Fruit fly (Drosophila melanogaster) whole organism, pupa: ENCODE data around the gene dpr10.

Experiments
- CG10348 ChIP-seq: fragments of 200-800 bp; sonication (Bioruptor generic); IDR thresholded peaks from 2 replicates; pipeline ENCODE4 v1.3.6; 2022; ENCODE audit warnings: missing biosample characterization, missing genetic modification characterization
- CG12605 ChIP-seq: fragments of 200-800 bp; sonication (Bioruptor generic); IDR thresholded peaks from 2 replicates; pipeline ENCODE4 v1.3.6; 2022; ENCODE audit warnings: missing biosample characterization, missing genetic modification characterization
- CG13204 ChIP-seq: fragments of 200-800 bp; sonication (Bioruptor generic); optimal IDR thresholded peaks from 2 replicates; lab custom pipeline; 2018; ENCODE audit warnings: missing biosample characterization, mild to moderate bottlenecking, missing genetic modification characterization, moderate library complexity
- CG14655 ChIP-seq: fragments of 200-800 bp; sonication (Bioruptor generic); optimal IDR thresholded peaks from 3 replicates; lab custom pipeline; 2017; ENCODE audit warnings: mild to moderate bottlenecking, missing biosample characterization, missing genetic modification reagents, missing genetic modification characterization
- CG15710 ChIP-seq: fragments of 200-800 bp; sonication (Bioruptor generic); optimal IDR thresholded peaks from 2 replicates; lab custom pipeline; 2018; ENCODE audit warnings: missing biosample characterization, mild to moderate bottlenecking, missing genetic modification characterization, moderate library complexity
- CG17806 ChIP-seq: fragments of 200-800 bp; sonication (Bioruptor generic); optimal IDR thresholded peaks from 2 replicates; lab custom pipeline; 2018; ENCODE audit warnings: missing biosample characterization, mild to moderate bottlenecking, missing genetic modification characterization, moderate library complexity
- CG32121 ChIP-seq: fragments of 200-800 bp; sonication (Bioruptor generic); IDR thresholded peaks from 2 replicates; pipeline ENCODE4 v1.3.6; 2022; ENCODE audit warnings: missing biosample characterization, missing genetic modification characterization
- CG34367 ChIP-seq: fragments of 200-800 bp; sonication (Bioruptor generic); optimal IDR thresholded peaks from 2 replicates; lab custom pipeline; 2018; ENCODE audit warnings: missing biosample characterization, mild to moderate bottlenecking, missing genetic modification characterization
- CG4496 ChIP-seq: fragments of 200-800 bp; sonication (Bioruptor generic); IDR thresholded peaks from 3 replicates; pipeline ENCODE4 v1.3.6; 2022; ENCODE audit warnings: missing biosample characterization, missing genetic modification characterization
- CG8159 ChIP-seq: fragments of 200-800 bp; sonication (Bioruptor generic); optimal IDR thresholded peaks from 3 replicates; lab custom pipeline; 2018; ENCODE audit warnings: missing biosample characterization, mild to moderate bottlenecking, missing genetic modification characterization, moderate library complexity
- CG8301 ChIP-seq: fragments of 200-800 bp; sonication (Bioruptor generic); optimal IDR thresholded peaks from 2 replicates; lab custom pipeline; 2018; ENCODE audit warnings: missing biosample characterization, mild to moderate bottlenecking, missing genetic modification characterization
- CG9948 ChIP-seq: fragments of 200-800 bp; sonication (Bioruptor generic); optimal IDR thresholded peaks from 2 replicates; lab custom pipeline; 2018; ENCODE audit warnings: missing biosample characterization, mild to moderate bottlenecking, missing genetic modification characterization, moderate library complexity
- D1 ChIP-seq: fragments of 200-800 bp; sonication (Bioruptor generic); optimal IDR thresholded peaks from 2 replicates; lab custom pipeline; 2018; ENCODE audit warnings: missing biosample characterization, mild to moderate bottlenecking, missing genetic modification characterization, moderate library complexity
- EcR ChIP-seq: fragments of 200-800 bp; sonication (Bioruptor generic); optimal IDR thresholded peaks from 3 replicates; lab custom pipeline; 2019; ENCODE audit warnings: missing biosample characterization, missing genetic modification characterization, mild to moderate bottlenecking, moderate library complexity, missing genetic modification reagents
- Ets98B ChIP-seq: fragments of 200-800 bp; sonication (Bioruptor generic); IDR thresholded peaks from 2 replicates; pipeline ENCODE4 v1.3.6; 2022; ENCODE audit warnings: missing biosample characterization, missing genetic modification characterization
- Pif1A ChIP-seq: fragments of 200-800 bp; sonication (Bioruptor generic); optimal IDR thresholded peaks from 3 replicates; lab custom pipeline; 2016; ENCODE audit warnings: missing biosample characterization, missing genetic modification characterization
- Pif1B ChIP-seq: fragments of 200-800 bp; sonication (Bioruptor generic); optimal IDR thresholded peaks from 3 replicates; lab custom pipeline; 2016; ENCODE audit warnings: missing biosample characterization, missing genetic modification characterization
- Snoo ChIP-seq: fragments of 200-800 bp; sonication (Bioruptor generic); optimal IDR thresholded peaks from 3 replicates; lab custom pipeline; 2017; ENCODE audit warnings: missing biosample characterization, mild to moderate bottlenecking, missing genetic modification characterization, inconsistent platforms
- fd96Ca ChIP-seq: fragments of 200-800 bp; sonication (Bioruptor generic); IDR thresholded peaks from 3 replicates; pipeline ENCODE4 v1.3.6; 2022; ENCODE audit warnings: missing biosample characterization, missing genetic modification characterization
- gl ChIP-seq: fragments of 200-800 bp; sonication (Bioruptor generic); optimal IDR thresholded peaks from 2 replicates; lab custom pipeline; 2018; ENCODE audit warnings: missing biosample characterization, mild to moderate bottlenecking, missing genetic modification characterization
- rn ChIP-seq: fragments of 200-800 bp; sonication (Bioruptor generic); IDR thresholded peaks from 2 replicates; pipeline ENCODE4 v1.3.6; 2022; ENCODE audit warnings: missing biosample characterization, missing genetic modification characterization

Gene dpr10

dm6 chr3L:10199644-10200043, 13.7 kb upstream of the dpr10 start:
- TF ChIP-seq CG17806 (tag; lab: Kevin White, UChicago) (no peak), CG9948 (no peak)
- TF ChIP-seq, all 21 proteins: peak for 0

- TF ChIP-seq CG34367 (tag; lab: Kevin White, UChicago) (peak; percentile 23), CG15710 (peak; percentile 33), CG12605 (GFP tag; lab: Robert Waterston, UW) (no peak), CG8301 (peak; percentile 55), CG10348 (GFP tag; lab: Robert Waterston, UW) (no peak), CG4496 (GFP tag; lab: Robert Waterston, UW) (peak; percentile 53; the same call in 2 of the 3 replicates), CG8159 (tag; lab: Kevin White, UChicago) (peak; percentile 23), CG32121 (GFP tag; lab: Robert Waterston, UW) (0 out of 2 replicates have a peak, but pooled peaks have one; percentile 10), rn (GFP tag; lab: Robert Waterston, UW) (no peak), Ets98B (GFP tag; lab: Robert Waterston, UW) (peak; percentile 33; the same call in 1 of the 2 replicates), CG9948 (peak; percentile 41), Pif1A (GFP tag; lab: Kevin White, UChicago) (peak; percentile 27), Pif1B (GFP tag; lab: Kevin White, UChicago) (no peak), CG14655 (GFP tag; lab: Kevin White, UChicago) (peak; percentile 54), EcR (no peak), CG17806 (tag; lab: Kevin White, UChicago) (peak; percentile 21), CG13204 (no peak), D1 (no peak)
Observed at dm6 chr3L:10198571-10198970, 12.7 kb upstream of the dpr10 start.

dm6 chr3L:10197360-10197759, 11.5 kb upstream of the dpr10 start:
- TF ChIP-seq gl, result no peak

dm6 chr3L:10189179-10189578, 3.3 kb upstream of the dpr10 start:
- TF ChIP-seq fd96Ca (GFP tag; lab: Robert Waterston, UW), result no peak
- no peak for TF ChIP-seq EcR
- TF ChIP-seq CG9948, result no peak
- no peak for TF ChIP-seq D1
- TF ChIP-seq Ets98B (GFP tag; lab: Robert Waterston, UW), result no peak
- TF ChIP-seq CG8159 (tag; lab: Kevin White, UChicago), result no peak
- TF ChIP-seq rn (GFP tag; lab: Robert Waterston, UW), result no peak
- TF ChIP-seq CG4496 (GFP tag; lab: Robert Waterston, UW), result no peak
- TF ChIP-seq gl, result no peak
- TF ChIP-seq CG12605 (GFP tag; lab: Robert Waterston, UW), result no peak
- no peak for TF ChIP-seq CG15710
- TF ChIP-seq Snoo, result no peak
- TF ChIP-seq Pif1B (GFP tag; lab: Kevin White, UChicago), result no peak
- TF ChIP-seq CG32121 (GFP tag; lab: Robert Waterston, UW), result no peak
- no peak for TF ChIP-seq CG14655 (GFP tag; lab: Kevin White, UChicago)

- TF ChIP-seq CG10348 (GFP tag; lab: Robert Waterston, UW) (no peak), CG4496 (GFP tag; lab: Robert Waterston, UW) (0 out of 3 replicates have a peak, but pooled peaks have one; percentile 32), Snoo (no peak), D1 (no peak)
Observed at dm6 chr3L:10186893-10187292, 985 bp upstream of the dpr10 start.

- TF ChIP-seq CG10348 (GFP tag; lab: Robert Waterston, UW), result no peak
- TF ChIP-seq CG8301, result no peak
- TF ChIP-seq Ets98B (GFP tag; lab: Robert Waterston, UW), result no peak
- no peak for TF ChIP-seq EcR
- no peak for TF ChIP-seq CG34367 (tag; lab: Kevin White, UChicago)
- no peak for TF ChIP-seq Pif1B (GFP tag; lab: Kevin White, UChicago)
- TF ChIP-seq CG15710, result no peak
Observed at dm6 chr3L:10166923-10167322, 19.0 kb downstream of the dpr10 start, which contains the start of gene CG6628. TSS of gene CG6628 (minus strand) at chr3L:10167023.

- no peak for TF ChIP-seq CG4496 (GFP tag; lab: Robert Waterston, UW)
- TF ChIP-seq Snoo, result no peak
- no peak for TF ChIP-seq CG9948
- no peak for TF ChIP-seq CG15710
- TF ChIP-seq CG8301, result no peak
- TF ChIP-seq CG32121 (GFP tag; lab: Robert Waterston, UW), result no peak
- no peak for TF ChIP-seq EcR
- no peak for TF ChIP-seq gl
- TF ChIP-seq CG14655 (GFP tag; lab: Kevin White, UChicago), result no peak
- no peak for TF ChIP-seq CG13204
- TF ChIP-seq Pif1B (GFP tag; lab: Kevin White, UChicago), result no peak
- TF ChIP-seq rn (GFP tag; lab: Robert Waterston, UW), result no peak
- no peak for TF ChIP-seq CG12605 (GFP tag; lab: Robert Waterston, UW)
- no peak for TF ChIP-seq CG17806 (tag; lab: Kevin White, UChicago)
- TF ChIP-seq fd96Ca (GFP tag; lab: Robert Waterston, UW), result no peak
- no peak for TF ChIP-seq Pif1A (GFP tag; lab: Kevin White, UChicago)
- no peak for TF ChIP-seq CG34367 (tag; lab: Kevin White, UChicago)
Observed at dm6 chr3L:10156080-10156479, 29.8 kb downstream of the dpr10 start.
